Fruit fly (Drosophila melanogaster): ENCODE measurements around the gene Coq6.
A peak's percentile ranks its signal among the peaks of the same experiment; 100 is the strongest.

Gene Coq6

DNA sequence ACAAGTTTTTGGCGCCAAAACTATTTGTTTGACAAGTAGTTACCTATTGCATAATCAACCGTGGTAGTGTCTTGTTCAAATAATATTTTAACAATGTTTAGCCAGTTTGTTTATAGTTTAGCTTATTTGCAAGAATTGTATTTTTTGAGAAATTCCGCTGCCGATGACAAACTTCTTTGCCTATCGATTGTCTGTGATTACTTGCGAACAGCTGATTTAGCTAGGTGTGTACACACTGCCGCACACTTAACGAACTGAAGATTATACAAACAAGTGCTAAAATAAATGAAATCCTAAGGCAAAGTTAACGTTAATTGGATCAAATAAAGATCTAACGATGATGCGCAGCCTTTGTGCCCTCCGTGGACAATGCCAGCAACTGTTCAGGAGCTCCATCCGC is 5.3 kb downstream of the Coq6 start, which contains the start of gene Cox11:
Gene Cox11 (plus strand): TSS at position 220 of the 400 bp plus-strand sequence.
- no peak for TF ChIP-seq Gug (GFP tag; IDR thresholded peaks at IDR 0.05)
- no peak for TF ChIP-seq CG9139 (GFP tag; optimal IDR thresholded peaks at IDR 0.05)
- no peak for TF ChIP-seq CG10669 (GFP tag; optimal IDR thresholded peaks at IDR 0.05)
- TF ChIP-seq Eip78C (GFP tag), result no peak
- no peak for TF ChIP-seq achi (GFP tag; optimal IDR thresholded peaks at IDR 0.05)
- no peak for TF ChIP-seq fd85E (GFP tag; optimal IDR thresholded peaks at IDR 0.05)
- TF ChIP-seq ss (GFP tag; optimal IDR thresholded peaks at IDR 0.05), result no peak
- no peak for TF ChIP-seq Eip93F (GFP tag; optimal IDR thresholded peaks at IDR 0.05)
- no peak for TF ChIP-seq CG8632 (GFP tag; optimal IDR thresholded peaks at IDR 0.05)
- no peak for TF ChIP-seq Ets96B (tag; optimal IDR thresholded peaks at IDR 0.05)
- no peak for TF ChIP-seq CG8319 (GFP tag; optimal IDR thresholded peaks at IDR 0.05)

DNA sequence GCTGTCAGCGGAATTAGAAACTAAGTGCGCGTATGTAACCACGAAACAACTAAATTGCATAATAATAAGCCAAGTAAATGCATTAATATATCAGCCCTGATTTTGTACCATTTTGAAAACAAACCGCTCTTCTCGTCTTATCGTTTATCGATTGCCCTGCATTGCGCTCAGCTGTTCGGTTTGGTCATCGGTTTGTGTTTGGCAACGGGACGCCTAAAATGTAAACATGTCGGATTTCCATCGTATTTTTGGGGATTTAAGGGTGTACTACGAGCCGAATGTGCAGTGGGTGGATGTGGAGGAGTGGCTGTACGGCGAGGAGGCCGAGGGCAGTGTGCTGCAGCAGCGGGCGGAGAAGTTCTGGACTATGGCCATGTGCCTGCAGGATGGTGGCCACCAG is 6.3 kb downstream of the Coq6 start, which contains the start of gene Cap-D3:
Gene Cap-D3 (plus strand): TSS at position 183 of the 400 bp plus-strand sequence.
- TF ChIP-seq Eip93F (GFP tag; optimal IDR thresholded peaks at IDR 0.05), result no peak
- no peak for TF ChIP-seq CG6276 (GFP tag; optimal IDR thresholded peaks at IDR 0.05)
- TF ChIP-seq fkh (GFP tag; optimal IDR thresholded peaks at IDR 0.05), result peak; percentile 86
- TF ChIP-seq CG8119 (GFP tag; IDR thresholded peaks at IDR 0.05), result no peak
- TF ChIP-seq Blimp-1 (GFP tag; optimal IDR thresholded peaks at IDR 0.05), result no peak
- TF ChIP-seq CG34406 (GFP tag; optimal IDR thresholded peaks at IDR 0.05), result no peak

DNA sequence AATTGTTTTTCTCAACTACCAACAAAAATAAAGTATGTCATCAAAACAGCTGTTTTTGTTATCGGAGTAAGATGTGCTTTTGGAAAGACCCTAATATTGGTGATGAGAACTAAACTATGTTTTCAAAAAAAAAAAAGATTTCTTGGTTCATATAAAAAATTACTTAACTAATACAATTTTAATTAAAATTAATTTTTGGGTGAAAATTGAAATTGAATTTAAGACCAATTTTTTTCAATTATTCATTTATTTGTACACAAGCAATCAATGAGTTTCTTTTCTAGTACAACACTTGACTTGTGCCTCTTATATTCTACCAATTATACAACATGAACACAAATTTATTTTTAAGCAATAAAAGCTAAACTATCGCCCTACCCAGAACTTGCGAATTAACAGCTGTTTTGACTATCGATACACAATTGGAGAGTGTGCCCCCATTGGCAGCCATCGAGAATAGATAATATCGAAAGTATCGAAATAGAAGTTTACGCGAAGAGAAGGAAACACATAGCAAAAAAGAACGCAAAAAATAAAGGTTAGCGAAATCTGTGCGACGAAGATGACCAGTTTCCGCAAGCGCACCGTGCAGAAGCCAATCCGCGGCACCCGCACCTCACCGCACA is 8.1 kb downstream of the Coq6 start, which contains the start of the genes Vps52 and Elp4:
Gene Vps52 (minus strand): TSS at position 51 of the 626 bp plus-strand sequence.
Gene Elp4 (plus strand): TSS at position 292 of the 626 bp plus-strand sequence.
- TF ChIP-seq CG7368 (GFP tag; optimal IDR thresholded peaks at IDR 0.05), result peak; percentile 1
- no peak for TF ChIP-seq svp (GFP tag)
- no peak for TF ChIP-seq ss (GFP tag; optimal IDR thresholded peaks at IDR 0.05)
- TF ChIP-seq salr (GFP tag; optimal IDR thresholded peaks at IDR 0.05), result no peak
- TF ChIP-seq CG32006 (GFP tag; optimal IDR thresholded peaks at IDR 0.05), result no peak
- peak; percentile 72 for TF ChIP-seq lz (GFP tag; optimal IDR thresholded peaks at IDR 0.05)
- TF ChIP-seq CG6163 (GFP tag; IDR thresholded peaks at IDR 0.05), result peak; percentile 55; the same call in 2 of the 3 replicates
- no peak for TF ChIP-seq dsx (GFP tag; optimal IDR thresholded peaks at IDR 0.05; ENCODE audit: poor library complexity, severe bottlenecking)
- no peak for TF ChIP-seq Sox102F (GFP tag; optimal IDR thresholded peaks at IDR 0.05)
- TF ChIP-seq fkh (GFP tag; optimal IDR thresholded peaks at IDR 0.05), result peak; percentile 23
- peak; percentile 14 for TF ChIP-seq CG1621 (tag; optimal IDR thresholded peaks at IDR 0.05)
- peak; percentile 55 for TF ChIP-seq CG11902 (GFP tag; optimal IDR thresholded peaks at IDR 0.05)
- peak; percentile 62 for TF ChIP-seq Ets96B (tag; optimal IDR thresholded peaks at IDR 0.05)
- TF ChIP-seq Hr4 (GFP tag; optimal IDR thresholded peaks at IDR 0.05), result no peak
- peak; percentile 80 for TF ChIP-seq CG3032 (tag; optimal IDR thresholded peaks at IDR 0.05)
- no peak for TF ChIP-seq Smox (GFP tag; optimal IDR thresholded peaks at IDR 0.05)
- peak; percentile 60 for TF ChIP-seq Gug (GFP tag; IDR thresholded peaks at IDR 0.05)
- TF ChIP-seq CG6276 (GFP tag; optimal IDR thresholded peaks at IDR 0.05), result no peak
- no peak for TF ChIP-seq Blimp-1 (GFP tag; optimal IDR thresholded peaks at IDR 0.05)
- TF ChIP-seq Eip75B (GFP tag; optimal IDR thresholded peaks at IDR 0.05), result no peak
- TF ChIP-seq CG6808 (GFP tag; optimal IDR thresholded peaks at IDR 0.05), result no peak
- TF ChIP-seq cyc (GFP tag; optimal IDR thresholded peaks at IDR 0.05), result peak; percentile 63
- TF ChIP-seq CG8319 (GFP tag; optimal IDR thresholded peaks at IDR 0.05), result peak; percentile 24
- TF ChIP-seq Eip93F (GFP tag; optimal IDR thresholded peaks at IDR 0.05), result no peak
- TF ChIP-seq CG15336 (GFP tag; IDR thresholded peaks at IDR 0.05), result peak; percentile 28; the same call in 1 of the 2 replicates
- TF ChIP-seq CG8119 (GFP tag; IDR thresholded peaks at IDR 0.05), result peak; percentile 55; the same call in 2 of the 3 replicates
- no peak for TF ChIP-seq spab (GFP tag; optimal IDR thresholded peaks at IDR 0.05)
- TF ChIP-seq Met (GFP tag; optimal IDR thresholded peaks at IDR 0.05), result no peak
- no peak for TF ChIP-seq pdm3 (GFP tag; optimal IDR thresholded peaks at IDR 0.05)
- TF ChIP-seq Sox15 (GFP tag; optimal IDR thresholded peaks at IDR 0.05), result peak; percentile 67
- no peak for TF ChIP-seq topi (GFP tag; optimal IDR thresholded peaks at IDR 0.05)
- peak; percentile 29; the same call in 1 of the 2 replicates for TF ChIP-seq CG11294 (GFP tag; IDR thresholded peaks at IDR 0.05)
- TF ChIP-seq CG10669 (GFP tag; optimal IDR thresholded peaks at IDR 0.05), result no peak
- no peak for TF ChIP-seq CG3919 (GFP tag; optimal IDR thresholded peaks at IDR 0.05)
- TF ChIP-seq net (GFP tag; optimal IDR thresholded peaks at IDR 0.05), result no peak
- TF ChIP-seq achi (GFP tag; optimal IDR thresholded peaks at IDR 0.05), result no peak
- TF ChIP-seq CG6854 (GFP tag; optimal IDR thresholded peaks at IDR 0.05), result no peak
- TF ChIP-seq CG11762 (GFP tag; optimal IDR thresholded peaks at IDR 0.05; ENCODE audit: insufficient read depth), result no peak
- TF ChIP-seq Ets21C (GFP tag; optimal IDR thresholded peaks at IDR 0.05), result no peak
- TF ChIP-seq esn (GFP tag; optimal IDR thresholded peaks at IDR 0.05), result peak; percentile 77
- peak; percentile 55 for TF ChIP-seq CG8632 (GFP tag; optimal IDR thresholded peaks at IDR 0.05)
